Fruit fly (Drosophila melanogaster): ENCODE data around the gene CG12773.

DNA sequence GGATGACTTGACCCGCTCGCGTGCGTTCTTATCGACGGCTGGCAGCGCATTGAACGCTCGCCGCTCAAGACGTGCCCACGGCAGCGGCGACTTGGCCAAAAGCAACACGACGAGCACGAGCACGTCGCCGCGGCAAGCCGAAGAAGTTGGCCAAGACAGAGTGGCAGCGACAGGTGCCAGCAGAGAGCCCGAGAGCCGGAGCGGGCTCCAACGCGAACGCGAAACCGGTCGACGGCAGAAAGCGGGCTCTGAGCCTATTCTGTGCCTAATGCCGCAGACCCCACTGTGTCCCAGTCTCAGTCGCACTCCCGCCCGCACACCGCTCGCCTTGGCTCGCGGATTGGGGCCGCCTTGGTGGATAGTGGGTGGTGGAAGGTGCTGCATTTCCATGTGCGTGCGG lies 45.3 kb downstream of the CG12773 start:
- TF ChIP-seq Blimp-1 (GFP tag; optimal IDR thresholded peaks at IDR 0.05) (no peak), pdm3 (GFP tag; optimal IDR thresholded peaks at IDR 0.05) (no peak)

Data from whole organism, prepupa.